Fruit fly (Drosophila melanogaster): ENCODE data around the gene cyc.

Gene cyc

dm6 chr3L:19793438-19793998 is 22.2 kb downstream of the cyc start, which contains the start of the genes CG42637, Gyc76C and SREBP:
TSS of gene CG42637 (minus strand) at chr3L:19793569.
TSS of gene Gyc76C (minus strand) at chr3L:19793569.
TSS of gene SREBP (plus strand) at chr3L:19793935.
- TF ChIP-seq ttk (optimal IDR thresholded peaks at IDR 0.05) (no peak), h (optimal IDR thresholded peaks at IDR 0.05) (no peak), Myc (optimal IDR thresholded peaks at IDR 0.05) (no peak), Sin3A (optimal IDR thresholded peaks at IDR 0.05) (peak; percentile 43), psq (optimal IDR thresholded peaks at IDR 0.05) (no peak), insv (optimal IDR thresholded peaks at IDR 0.05) (no peak)

- TF ChIP-seq psq (optimal IDR thresholded peaks at IDR 0.05) = no peak
- TF ChIP-seq Myc (optimal IDR thresholded peaks at IDR 0.05) = no peak
- no peak for TF ChIP-seq ttk (optimal IDR thresholded peaks at IDR 0.05)
- TF ChIP-seq h (optimal IDR thresholded peaks at IDR 0.05) = no peak
- TF ChIP-seq Sin3A (optimal IDR thresholded peaks at IDR 0.05) = no peak
- no peak for TF ChIP-seq insv (optimal IDR thresholded peaks at IDR 0.05)
Observed at dm6 chr3L:19792717-19793437, 22.9 kb downstream of the cyc start.

- TF ChIP-seq Myc (optimal IDR thresholded peaks at IDR 0.05) (no peak), psq (optimal IDR thresholded peaks at IDR 0.05) (no peak), ttk (optimal IDR thresholded peaks at IDR 0.05) (no peak), insv (optimal IDR thresholded peaks at IDR 0.05) (no peak), h (optimal IDR thresholded peaks at IDR 0.05) (no peak), Sin3A (optimal IDR thresholded peaks at IDR 0.05) (no peak)
Observed at dm6 chr3L:19791688-19792073, 24.1 kb downstream of the cyc start.

dm6 chr3L:19790929-19791687 is 24.6 kb downstream of the cyc start:
- TF ChIP-seq ttk (optimal IDR thresholded peaks at IDR 0.05) (no peak), Myc (optimal IDR thresholded peaks at IDR 0.05) (no peak), Sin3A (optimal IDR thresholded peaks at IDR 0.05) (no peak), psq (optimal IDR thresholded peaks at IDR 0.05) (no peak), h (optimal IDR thresholded peaks at IDR 0.05) (no peak), insv (optimal IDR thresholded peaks at IDR 0.05) (no peak)

dm6 chr3L:19790564-19790928 is 25.2 kb downstream of the cyc start:
- no peak for TF ChIP-seq psq (optimal IDR thresholded peaks at IDR 0.05)
- no peak for TF ChIP-seq insv (optimal IDR thresholded peaks at IDR 0.05)
- TF ChIP-seq h (optimal IDR thresholded peaks at IDR 0.05) = no peak
- no peak for TF ChIP-seq Sin3A (optimal IDR thresholded peaks at IDR 0.05)
- no peak for TF ChIP-seq Myc (optimal IDR thresholded peaks at IDR 0.05)

- no peak for TF ChIP-seq Sin3A (optimal IDR thresholded peaks at IDR 0.05)
- no peak for TF ChIP-seq h (optimal IDR thresholded peaks at IDR 0.05)
- no peak for TF ChIP-seq insv (optimal IDR thresholded peaks at IDR 0.05)
- no peak for TF ChIP-seq Myc (optimal IDR thresholded peaks at IDR 0.05)
- no peak for TF ChIP-seq psq (optimal IDR thresholded peaks at IDR 0.05)
- no peak for TF ChIP-seq ttk (optimal IDR thresholded peaks at IDR 0.05)
Observed at dm6 chr3L:19787632-19788031, 28.1 kb downstream of the cyc start.

- TF ChIP-seq insv (optimal IDR thresholded peaks at IDR 0.05) = no peak
- TF ChIP-seq ttk (optimal IDR thresholded peaks at IDR 0.05) = no peak
- no peak for TF ChIP-seq h (optimal IDR thresholded peaks at IDR 0.05)
- no peak for TF ChIP-seq Sin3A (optimal IDR thresholded peaks at IDR 0.05)
- TF ChIP-seq psq (optimal IDR thresholded peaks at IDR 0.05) = no peak
- no peak for TF ChIP-seq Myc (optimal IDR thresholded peaks at IDR 0.05)
Observed at dm6 chr3L:19778530-19778929, 37.2 kb downstream of the cyc start.

- no peak for TF ChIP-seq ttk (optimal IDR thresholded peaks at IDR 0.05)
- no peak for TF ChIP-seq psq (optimal IDR thresholded peaks at IDR 0.05)
- no peak for TF ChIP-seq insv (optimal IDR thresholded peaks at IDR 0.05)
- TF ChIP-seq Sin3A (optimal IDR thresholded peaks at IDR 0.05) = no peak
- no peak for TF ChIP-seq Myc (optimal IDR thresholded peaks at IDR 0.05)
- TF ChIP-seq h (optimal IDR thresholded peaks at IDR 0.05) = no peak
Observed at dm6 chr3L:19777279-19777960, 38.3 kb downstream of the cyc start.

All from Kc167 (cell line).